Worm (Caenorhabditis elegans) whole organism, L3 larva: ENCODE measurements around the gene melo-1.

ENCODE experiments used
- R02D3.7 ChIP-seq: fragments of 150-350 bp; optimal IDR thresholded peaks from 2 replicates; lab custom pipeline; 2014; ENCODE audit warnings: missing biosample characterization, missing genetic modification characterization
- ZK546.5 ChIP-seq: sonication (generic microtip); optimal IDR thresholded peaks from 2 replicates; lab custom pipeline; 2017; ENCODE audit warnings: missing biosample characterization, missing genetic modification characterization
- aly-2 ChIP-seq: fragments of 150-350 bp; optimal IDR thresholded peaks from 2 replicates; lab custom pipeline; 2014; ENCODE audit warnings: missing biosample characterization, missing genetic modification characterization
- ama-1 ChIP-seq: fragments of 150-350 bp; optimal IDR thresholded peaks from 2 replicates; lab custom pipeline; 2018
- ceh-16 ChIP-seq: sonication (generic microtip); optimal IDR thresholded peaks from 2 replicates; lab custom pipeline; 2017; ENCODE audit warnings: missing biosample characterization, missing genetic modification characterization
- ceh-28 ChIP-seq: fragments of 150-350 bp; optimal IDR thresholded peaks from 2 replicates; lab custom pipeline; 2014; ENCODE audit warnings: missing biosample characterization, missing genetic modification reagents, missing genetic modification characterization
- ceh-82 ChIP-seq: fragments of 150-350 bp; optimal IDR thresholded peaks from 2 replicates; lab custom pipeline; 2014; ENCODE audit warnings: missing biosample characterization, missing genetic modification characterization
- ceh-9 ChIP-seq: sonication (generic microtip); optimal IDR thresholded peaks from 2 replicates; lab custom pipeline; 2018; ENCODE audit warnings: missing biosample characterization, missing genetic modification characterization
- egl-5 ChIP-seq: fragments of 150-350 bp; optimal IDR thresholded peaks from 2 replicates; lab custom pipeline; 2017; ENCODE audit warnings: missing biosample characterization, missing genetic modification reagents, missing genetic modification characterization, inconsistent platforms
- elt-1 ChIP-seq: fragments of 150-350 bp; optimal IDR thresholded peaks from 2 replicates; lab custom pipeline; 2014; ENCODE audit warnings: missing biosample characterization, missing genetic modification characterization
- elt-2 ChIP-seq: sonication (generic microtip); optimal IDR thresholded peaks from 2 replicates; lab custom pipeline; 2016; ENCODE audit warnings: missing genetic modification reagents, mild to moderate bottlenecking, missing genetic modification characterization, missing compliant biosample characterization
- elt-3 ChIP-seq, 3 experiments: fragments of 150-350 bp in 1 of 3; sonication (generic microtip) in 2 of 3; optimal IDR thresholded peaks; 2 replicates in 2 of 3; 4 replicates in 1 of 3; lab custom pipeline; 2014 to 2017; ENCODE audit warnings: missing biosample characterization in 3 of 3, missing genetic modification characterization in 3 of 3
- eor-1 ChIP-seq, 2 experiments: fragments of 150-350 bp; optimal IDR thresholded peaks; 2 replicates each; lab custom pipeline; 2014 to 2018; ENCODE audit warnings: missing biosample characterization in 2 of 2, missing genetic modification characterization in 2 of 2
- fkh-10 ChIP-seq: sonication (generic microtip); optimal IDR thresholded peaks from 2 replicates; lab custom pipeline; 2017; ENCODE audit warnings: missing biosample characterization, missing genetic modification reagents, missing genetic modification characterization
- fos-1 ChIP-seq: fragments of 150-350 bp; optimal IDR thresholded peaks from 2 replicates; lab custom pipeline; 2014; ENCODE audit warnings: missing biosample characterization, missing genetic modification characterization
- hmg-11 ChIP-seq: sonication (generic microtip); optimal IDR thresholded peaks from 2 replicates; lab custom pipeline; 2016; ENCODE audit warnings: missing genetic modification characterization, missing compliant biosample characterization
- lin-15B ChIP-seq: fragments of 150-350 bp; optimal IDR thresholded peaks from 2 replicates; lab custom pipeline; 2014; ENCODE audit warnings: missing biosample characterization, missing genetic modification characterization
- lin-39 ChIP-seq: fragments of 150-350 bp; optimal IDR thresholded peaks from 2 replicates; lab custom pipeline; 2018; ENCODE audit warnings: missing biosample characterization, missing genetic modification reagents, missing genetic modification characterization
- mdl-1 ChIP-seq: fragments of 150-350 bp; optimal IDR thresholded peaks from 2 replicates; lab custom pipeline; 2014; ENCODE audit warnings: missing biosample characterization, missing genetic modification characterization
- mml-1 ChIP-seq: fragments of 150-350 bp; sonication (generic microtip); optimal IDR thresholded peaks from 3 replicates; lab custom pipeline; 2014; ENCODE audit warnings: missing biosample characterization, missing genetic modification characterization
- nfya-1 ChIP-seq: sonication (generic microtip); optimal IDR thresholded peaks from 2 replicates; lab custom pipeline; 2017; ENCODE audit warnings: missing genetic modification characterization, mild to moderate bottlenecking, missing compliant biosample characterization, antibody characterized with exemption, moderate library complexity; ENCODE audit not compliant: insufficient read depth
- nhr-11 ChIP-seq: fragments of 150-350 bp; optimal IDR thresholded peaks from 2 replicates; lab custom pipeline; 2014; ENCODE audit warnings: missing biosample characterization, missing genetic modification characterization
- nhr-12 ChIP-seq: fragments of 150-350 bp; optimal IDR thresholded peaks from 2 replicates; lab custom pipeline; 2014; ENCODE audit warnings: missing biosample characterization, missing genetic modification characterization
- nhr-23 ChIP-seq: fragments of 150-350 bp; optimal IDR thresholded peaks from 2 replicates; lab custom pipeline; 2014; ENCODE audit warnings: missing biosample characterization, missing genetic modification reagents, missing genetic modification characterization
- nhr-237 ChIP-seq: fragments of 150-350 bp; optimal IDR thresholded peaks from 2 replicates; lab custom pipeline; 2014; ENCODE audit warnings: missing biosample characterization, missing genetic modification characterization
- nhr-28 ChIP-seq: fragments of 150-350 bp; optimal IDR thresholded peaks from 2 replicates; lab custom pipeline; 2014; ENCODE audit warnings: missing biosample characterization, missing genetic modification characterization
- nhr-43 ChIP-seq: sonication (generic microtip); optimal IDR thresholded peaks from 2 replicates; lab custom pipeline; 2016; ENCODE audit warnings: mild to moderate bottlenecking, missing genetic modification characterization, missing compliant biosample characterization; ENCODE audit not compliant: poor library complexity, severe bottlenecking
- nhr-67 ChIP-seq: fragments of 150-350 bp; optimal IDR thresholded peaks from 2 replicates; lab custom pipeline; 2014; ENCODE audit warnings: missing biosample characterization, missing genetic modification characterization
- nhr-76 ChIP-seq: fragments of 150-350 bp; sonication (generic microtip); optimal IDR thresholded peaks from 5 replicates; lab custom pipeline; 2014; ENCODE audit warnings: missing biosample characterization, missing genetic modification characterization
- nhr-77 ChIP-seq: fragments of 150-350 bp; optimal IDR thresholded peaks from 2 replicates; lab custom pipeline; 2014; ENCODE audit warnings: missing biosample characterization, missing genetic modification characterization
- pha-4 ChIP-seq: fragments of 150-350 bp; optimal IDR thresholded peaks from 2 replicates; lab custom pipeline; 2014; ENCODE audit warnings: missing biosample characterization, missing genetic modification reagents, missing genetic modification characterization
- pqm-1 ChIP-seq: fragments of 150-350 bp; optimal IDR thresholded peaks from 2 replicates; lab custom pipeline; 2017; ENCODE audit warnings: missing biosample characterization, missing genetic modification characterization, inconsistent platforms
- sea-2 ChIP-seq: fragments of 150-350 bp; sonication (generic microtip); optimal IDR thresholded peaks from 4 replicates; lab custom pipeline; 2014; ENCODE audit warnings: missing biosample characterization, missing genetic modification reagents, missing genetic modification characterization
- skn-1 ChIP-seq: fragments of 150-350 bp; optimal IDR thresholded peaks from 2 replicates; lab custom pipeline; 2014; ENCODE audit warnings: missing biosample characterization, missing genetic modification characterization
- snpc-4 ChIP-seq: fragments of 150-350 bp; optimal IDR thresholded peaks from 2 replicates; lab custom pipeline; 2014; ENCODE audit warnings: missing biosample characterization, missing genetic modification characterization
- unc-39 ChIP-seq: sonication (generic microtip); optimal IDR thresholded peaks from 4 replicates; lab custom pipeline; 2017; ENCODE audit warnings: missing biosample characterization, missing genetic modification characterization
- unc-62 ChIP-seq: fragments of 150-350 bp; sonication (generic microtip); optimal IDR thresholded peaks from 4 replicates; lab custom pipeline; 2014; ENCODE audit warnings: missing biosample characterization, missing genetic modification reagents, missing genetic modification characterization
- zag-1 ChIP-seq: fragments of 150-350 bp; optimal IDR thresholded peaks from 2 replicates; lab custom pipeline; 2014; ENCODE audit warnings: missing biosample characterization, missing genetic modification characterization
- ztf-4 ChIP-seq: fragments of 150-350 bp; optimal IDR thresholded peaks from 2 replicates; lab custom pipeline; 2014; ENCODE audit warnings: missing biosample characterization, missing genetic modification characterization

Gene melo-1

DNA sequence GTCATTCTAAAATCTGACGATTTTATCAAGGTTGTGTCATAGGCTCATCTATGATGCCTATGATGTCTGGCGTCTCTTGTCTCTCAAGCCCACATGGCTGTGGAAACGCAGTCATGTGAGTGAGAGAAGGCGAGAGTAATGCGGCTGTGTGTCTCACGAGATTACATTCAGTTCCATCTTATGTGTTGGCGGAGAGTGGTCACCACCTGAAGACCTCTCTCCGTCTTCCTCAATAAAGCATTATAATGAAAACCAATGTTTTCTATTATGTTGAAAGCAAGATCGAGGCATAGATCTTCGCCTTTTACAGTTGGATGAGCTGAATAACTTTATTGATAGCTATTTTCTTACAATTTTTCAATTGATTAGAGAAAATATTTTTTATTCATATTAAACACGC lies 23.5 kb upstream of the melo-1 start:
- TF ChIP-seq ama-1 (peak; percentile 34), snpc-4 (tag; lab: Kevin White, UChicago) (peak; percentile 31), lin-15B (tag; lab: Kevin White, UChicago) (peak; percentile 50), pqm-1 (tag; lab: Kevin White, UChicago) (peak; percentile 4), nfya-1 (tag; lab: Kevin White, UChicago) (peak; percentile 69), nhr-23 (tag; lab: Kevin White, UChicago) (peak; percentile 28), elt-2 (tag; lab: Kevin White, UChicago) (peak; percentile 26), elt-1 (tag; lab: Kevin White, UChicago) (peak; percentile 32), mdl-1 (tag; lab: Kevin White, UChicago) (peak; percentile 28), ceh-28 (tag; lab: Kevin White, UChicago) (peak; percentile 8), hmg-11 (peak; percentile 54), lin-39 (tag; lab: Kevin White, UChicago) (peak; percentile 56)

DNA sequence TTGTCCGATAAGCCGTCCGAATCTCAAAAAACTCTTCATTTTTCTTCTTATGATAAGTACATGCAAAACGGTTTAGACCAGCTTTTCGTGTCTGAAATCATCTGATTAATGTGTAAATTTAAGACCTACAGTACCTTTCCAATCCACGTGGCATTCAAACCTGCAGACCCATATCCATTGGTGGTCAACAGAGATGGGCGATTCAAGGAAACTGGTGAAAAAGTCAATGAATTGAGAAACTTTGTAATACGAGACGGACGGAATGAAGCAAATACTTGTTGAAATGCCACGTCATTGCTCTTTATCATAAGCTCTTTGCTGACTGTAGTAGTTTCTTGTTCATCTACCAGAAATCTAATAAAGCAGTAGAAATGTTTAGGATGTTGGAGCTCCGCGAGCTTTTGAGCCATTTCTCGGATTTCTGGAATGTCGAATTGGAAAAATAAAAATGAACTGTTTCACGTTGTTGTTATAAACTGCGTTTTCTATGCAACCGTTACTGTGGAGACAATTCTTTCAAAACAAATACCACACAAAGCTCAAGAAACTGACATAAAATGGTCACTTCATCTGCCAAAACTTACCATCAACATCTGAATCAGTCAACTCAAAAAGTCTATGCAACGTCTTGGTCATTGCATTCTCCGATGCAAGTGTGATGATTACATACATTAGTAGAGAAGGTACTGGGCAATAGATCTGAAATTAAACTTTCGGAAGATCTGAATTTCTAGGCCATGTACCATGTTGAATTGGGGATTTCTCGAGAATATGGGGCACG lies 22.7 kb upstream of the melo-1 start:
- TF ChIP-seq fos-1 = no peak
- TF ChIP-seq ama-1 = peak; percentile 68
- no peak for TF ChIP-seq hmg-11
- TF ChIP-seq egl-5 (tag; lab: Kevin White, UChicago) = no peak
- no peak for TF ChIP-seq nhr-67
- no peak for TF ChIP-seq elt-1 (tag; lab: Kevin White, UChicago)
- no peak for TF ChIP-seq R02D3.7
- no peak for TF ChIP-seq sea-2 (GFP tag; lab: Kevin White, UChicago)

DNA sequence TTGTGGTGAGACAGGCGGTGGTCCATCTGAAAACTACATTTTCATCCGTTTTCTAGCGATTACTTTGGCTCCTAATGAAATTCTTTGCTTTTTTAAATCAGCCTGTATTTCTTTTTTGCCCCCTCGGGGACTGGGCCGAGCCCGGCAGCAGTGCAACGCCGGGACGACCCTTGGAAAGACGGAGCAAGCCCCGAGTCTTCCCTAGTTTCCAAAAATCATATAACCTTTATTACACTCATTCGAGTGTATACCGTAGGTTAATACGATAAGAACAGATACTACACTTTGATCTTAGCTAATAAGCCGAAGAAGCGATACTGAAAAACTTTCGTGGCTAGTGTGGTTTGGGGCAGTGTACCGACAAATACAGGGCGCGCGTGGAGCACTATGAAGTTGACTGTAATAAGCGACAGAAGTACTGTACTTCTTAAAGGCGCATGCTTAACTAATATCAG lies 22.1 kb upstream of the melo-1 start:
- peak; percentile 29 for TF ChIP-seq nhr-43 (tag; lab: Kevin White, UChicago)
- no peak for TF ChIP-seq nhr-67
- peak; percentile 82 for TF ChIP-seq snpc-4 (tag; lab: Kevin White, UChicago)
- no peak for TF ChIP-seq pha-4 (tag; lab: Kevin White, UChicago)

DNA sequence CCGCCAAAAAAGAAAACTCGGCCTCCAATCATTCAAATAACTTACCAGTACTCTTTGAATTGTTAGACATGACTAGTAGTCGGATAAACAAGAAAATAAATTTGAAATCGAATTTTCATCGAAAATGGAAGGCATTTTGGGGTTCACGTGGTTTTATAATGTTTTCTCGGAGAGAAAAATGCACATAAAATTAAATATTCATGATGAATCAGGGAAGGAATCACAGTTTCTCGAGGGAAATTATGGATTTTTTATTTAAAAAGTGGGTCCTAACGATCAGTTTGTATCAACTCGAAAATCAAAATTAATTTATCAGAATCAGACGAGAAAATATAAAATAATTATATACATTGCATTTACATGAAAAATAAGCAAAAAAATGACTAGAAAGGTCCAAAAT lies 21.5 kb upstream of the melo-1 start, which contains the start of gene Y57G11C.5:
Gene Y57G11C.5 (minus strand): TSS at position 101 of the 400 bp plus-strand sequence.
- TF ChIP-seq nhr-28 (tag; lab: Kevin White, UChicago) (no peak), mml-1 (tag; lab: Kevin White, UChicago) (no peak), ztf-4 (tag; lab: Kevin White, UChicago) (no peak), lin-15B (tag; lab: Kevin White, UChicago) (no peak)

DNA sequence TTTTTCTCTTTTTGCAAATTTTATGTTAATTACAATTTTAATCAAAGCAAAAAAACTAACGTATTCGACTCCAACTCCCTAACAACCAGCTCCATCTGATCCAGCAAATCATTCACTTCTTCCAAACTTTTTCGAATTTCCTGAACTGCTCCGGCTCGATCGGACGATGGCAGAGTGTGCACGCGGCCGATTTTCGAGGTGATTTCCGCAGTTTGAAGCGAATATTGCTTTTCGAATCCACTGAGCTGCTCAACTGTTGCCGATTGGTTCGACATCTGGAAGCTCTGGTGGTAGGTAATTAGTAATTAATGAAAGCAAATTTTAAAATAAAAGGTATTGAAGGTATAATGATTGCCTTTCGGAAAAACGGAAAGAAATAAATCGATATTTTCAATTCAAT lies 20.4 kb upstream of the melo-1 start, which contains the start of gene vti-1:
Gene vti-1 (minus strand): TSS at position 284 of the 400 bp plus-strand sequence.
- TF ChIP-seq ama-1 (peak; percentile 7), nhr-76 (no peak)
- TF ChIP-seq, all 47 proteins: peak for 1

DNA sequence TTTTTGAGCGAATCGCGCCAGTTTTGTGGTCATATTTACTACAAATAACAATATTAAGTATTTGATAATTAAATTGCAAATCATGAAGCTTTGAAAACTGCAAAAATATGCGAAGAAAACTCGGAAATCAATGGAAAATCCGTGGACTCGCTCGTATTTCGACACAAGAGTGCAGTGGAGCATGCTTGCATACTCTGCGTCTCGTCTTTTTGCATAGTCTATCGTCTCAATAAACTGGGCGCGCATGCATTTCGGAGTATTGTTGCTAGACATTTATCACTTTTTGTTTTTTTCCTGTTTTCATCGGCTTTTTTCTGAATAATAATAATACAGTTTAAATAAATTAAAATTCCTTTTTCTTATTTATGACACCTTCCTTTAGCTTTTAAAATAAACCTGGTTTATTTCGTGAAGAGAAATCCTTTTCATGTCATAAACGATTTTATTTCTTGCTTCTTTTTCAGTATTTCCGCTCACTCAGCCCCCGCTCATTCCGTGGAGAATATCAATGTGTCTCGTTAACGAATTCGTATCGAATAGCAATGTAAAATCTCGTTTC lies 19.1 kb upstream of the melo-1 start, which contains the start of the genes mrps-7 and Y57G11C.3:
Gene mrps-7 (minus strand): TSS at position 38 of the 559 bp plus-strand sequence.
Gene Y57G11C.3 (plus strand): TSS at position 509 of the 559 bp plus-strand sequence.
- TF ChIP-seq egl-5 (tag; lab: Kevin White, UChicago) = peak; percentile 95
- peak; percentile 59 for TF ChIP-seq nhr-77
- TF ChIP-seq nhr-11 (tag; lab: Kevin White, UChicago) = peak; percentile 68
- peak; percentile 93 for TF ChIP-seq skn-1 (tag; lab: Kevin White, UChicago)
- peak; percentile 12 for TF ChIP-seq aly-2 (tag; lab: Kevin White, UChicago)
- TF ChIP-seq nhr-67 = no peak
- TF ChIP-seq nhr-12 (tag; lab: Kevin White, UChicago) = no peak
- TF ChIP-seq elt-3 (tag; optimal IDR thresholded peaks at IDR 0.05; lab: Kevin White, UChicago) = no peak
- peak; percentile 7 for TF ChIP-seq ZK546.5 (tag; lab: Kevin White, UChicago)
- TF ChIP-seq nhr-76 = no peak
- TF ChIP-seq unc-39 (tag; lab: Kevin White, UChicago) = no peak
- TF ChIP-seq nhr-237 (tag; lab: Kevin White, UChicago) = no peak
- TF ChIP-seq ceh-28 (tag; lab: Kevin White, UChicago) = peak; percentile 80
- no peak for TF ChIP-seq ceh-16 (tag; lab: Kevin White, UChicago)
- TF ChIP-seq nhr-43 (tag; lab: Kevin White, UChicago) = peak; percentile 86
- peak; percentile 60 for TF ChIP-seq elt-2 (tag; lab: Kevin White, UChicago)
- TF ChIP-seq unc-62 (GFP tag; lab: Kevin White, UChicago) = peak; percentile 62
- no peak for TF ChIP-seq mml-1 (tag; lab: Kevin White, UChicago)
- peak; percentile 45 for TF ChIP-seq fkh-10 (GFP tag; lab: Kevin White, UChicago)
- TF ChIP-seq pha-4 (tag; lab: Kevin White, UChicago) = peak; percentile 96
- no peak for TF ChIP-seq zag-1 (tag; lab: Kevin White, UChicago)
- TF ChIP-seq ceh-9 (tag; lab: Kevin White, UChicago) = no peak
- no peak for TF ChIP-seq nhr-28 (tag; lab: Kevin White, UChicago)
- TF ChIP-seq ceh-82 (tag; lab: Kevin White, UChicago) = peak; percentile 84
- TF ChIP-seq snpc-4 (tag; lab: Kevin White, UChicago) = peak; percentile 84
- peak; percentile 94 for TF ChIP-seq nhr-23 (tag; lab: Kevin White, UChicago)
- TF ChIP-seq fos-1 = no peak
- TF ChIP-seq eor-1 (tag; optimal IDR thresholded peaks at IDR 0.05; lab: Kevin White, UChicago) = peak in 1 of 2 experiments; percentile 38
